Worm (Caenorhabditis elegans) whole organism, early embryonic: ENCODE measurements around the gene mrp-6.

Source experiments
- ama-1 ChIP-seq: fragments of 150-350 bp; optimal IDR thresholded peaks from 2 replicates; lab custom pipeline; 2014
- ceh-13 ChIP-seq: fragments of 200-800 bp; sonication (Bioruptor generic); optimal IDR thresholded peaks from 2 replicates; lab custom pipeline; 2018; ENCODE audit warnings: mild to moderate bottlenecking, missing genetic modification characterization, missing compliant biosample characterization
- ceh-36 ChIP-seq: sonication (generic microtip); optimal IDR thresholded peaks from 2 replicates; lab custom pipeline; 2016; ENCODE audit warnings: missing genetic modification characterization, inconsistent platforms, missing compliant biosample characterization
- ets-7 ChIP-seq: sonication (generic microtip); optimal IDR thresholded peaks from 2 replicates; lab custom pipeline; 2016; ENCODE audit warnings: missing genotype, missing genetic modification characterization, missing compliant biosample characterization
- hmg-4 ChIP-seq: fragments of 200-800 bp; sonication (Bioruptor generic); optimal IDR thresholded peaks from 2 replicates; lab custom pipeline; 2018; ENCODE audit warnings: mild to moderate bottlenecking, missing genetic modification characterization, missing compliant biosample characterization
- tbx-37 ChIP-seq: fragments of 200-800 bp; sonication (Bioruptor generic); conservative IDR thresholded peaks from 2 replicates; pipeline ENCODE4 v1.3.6; 2022; ENCODE audit warnings: missing genetic modification reagents, missing genetic modification characterization, missing compliant biosample characterization

DNA sequence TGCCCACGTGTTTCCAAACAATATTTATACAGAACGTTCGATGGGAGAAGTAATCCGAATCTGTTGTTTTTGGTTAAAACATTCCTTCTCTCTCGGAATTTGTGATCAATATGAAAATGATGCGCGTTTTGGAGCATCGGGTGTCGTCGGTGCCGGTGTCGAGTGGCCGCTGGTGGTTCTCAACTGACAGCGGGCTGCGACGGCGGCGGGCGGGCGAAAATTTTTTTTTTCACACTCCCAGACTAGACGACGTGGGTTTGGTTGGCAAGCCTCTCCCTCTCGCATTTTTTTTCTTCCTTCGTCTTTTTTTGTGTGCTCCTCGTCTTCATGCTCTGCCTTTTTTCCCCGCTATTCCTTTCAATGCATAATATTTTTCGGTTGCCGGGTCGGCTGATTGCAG, 31.6 kb upstream of the mrp-6 start, which contains the start of gene W01H2.2:
- TF ChIP-seq ets-7 (tag; lab: Kevin White, UChicago), result no peak
- no peak for TF ChIP-seq ceh-13 (GFP tag; lab: Kevin White, UChicago)
- no peak for TF ChIP-seq tbx-37 (GFP tag; lab: Robert Waterston, UW)
- TF ChIP-seq hmg-4 (GFP tag; lab: Kevin White, UChicago), result no peak
- TF ChIP-seq ama-1 (lab: Kevin White, UChicago), result no peak
- TF ChIP-seq ceh-36, result no peak
